Fruit fly (Drosophila melanogaster): ENCODE results near the gene Hsp27.

Hsp27 gene

DNA sequence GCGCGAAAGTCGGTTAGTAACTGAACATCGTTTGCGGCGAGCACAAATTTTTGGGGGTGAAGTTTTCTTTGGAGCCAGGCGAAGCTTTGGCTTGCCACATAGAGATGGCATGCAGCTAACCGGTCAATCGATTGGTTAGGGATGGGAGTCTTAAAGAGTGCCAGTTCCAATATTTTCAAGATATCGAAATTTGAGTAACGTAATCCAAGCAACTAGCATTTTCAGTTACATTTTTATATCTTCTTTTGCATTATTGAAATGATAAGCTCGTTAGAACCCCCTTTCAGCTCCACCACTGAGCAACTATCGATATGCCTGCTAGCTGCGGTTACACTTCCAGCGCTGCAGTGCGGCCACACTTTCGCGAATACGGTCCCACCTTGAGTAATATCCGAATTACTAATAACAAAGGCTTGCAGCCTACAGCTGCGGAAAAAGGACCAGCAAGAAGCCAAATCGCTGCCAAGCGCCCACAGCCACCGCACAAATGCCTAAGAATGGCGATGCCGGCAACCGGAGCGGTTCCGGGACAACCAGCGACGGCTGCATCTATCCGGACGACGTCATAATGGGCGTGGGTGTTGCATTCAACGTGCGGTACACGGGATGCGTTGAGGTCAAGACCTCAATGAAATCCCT is 42.9 kb downstream of the Hsp27 start, which contains the start of the genes Atat and Shc:
Atat (minus strand) TSS at position 103 of the 639 bp plus-strand sequence.
Shc (plus strand) TSS at position 355 of the 639 bp plus-strand sequence.
- TF ChIP-seq CG13775 (GFP tag; optimal IDR thresholded peaks at IDR 0.05) (peak; percentile 99), p53 (GFP tag; optimal IDR thresholded peaks at IDR 0.05) (peak; percentile 99), emc (GFP tag; optimal IDR thresholded peaks at IDR 0.05) (peak; percentile 99), Dad (GFP tag; optimal IDR thresholded peaks at IDR 0.05) (peak; percentile 99), MESR4 (GFP tag; optimal IDR thresholded peaks at IDR 0.05) (peak; percentile 69), Bgb (GFP tag; IDR thresholded peaks at IDR 0.05; ENCODE audit: partially characterized antibody) (peak; percentile 89), da (GFP tag; optimal IDR thresholded peaks at IDR 0.05) (peak; percentile 99), so (GFP tag; IDR thresholded peaks at IDR 0.05) (peak; percentile 98), D19B (GFP tag; optimal IDR thresholded peaks at IDR 0.05) (peak; percentile 97), Neu2 (GFP tag; optimal IDR thresholded peaks at IDR 0.05; ENCODE audit: borderline replicate concordance) (peak; percentile 97), CkIIα-i1 (GFP tag; IDR thresholded peaks at IDR 0.05) (peak; percentile 97), CG10431 (GFP tag; optimal IDR thresholded peaks at IDR 0.05) (peak; percentile 86), hbn (GFP tag; IDR thresholded peaks at IDR 0.05; ENCODE audit: partially characterized antibody) (peak; percentile 83), row (GFP tag; IDR thresholded peaks at IDR 0.05) (peak; percentile 100), Ssrp (tag; optimal IDR thresholded peaks at IDR 0.05) (peak; percentile 99), CG43689 (GFP tag; IDR thresholded peaks at IDR 0.05) (peak; percentile 98), chinmo (GFP tag; IDR thresholded peaks at IDR 0.05; ENCODE audit: partially characterized antibody) (peak; percentile 53; the same call in 2 of the 4 replicates), NK7.1 (GFP tag; optimal IDR thresholded peaks at IDR 0.05) (peak; percentile 98), CG10209 (GFP tag; optimal IDR thresholded peaks at IDR 0.05) (peak; percentile 99), sr (GFP tag; IDR thresholded peaks at IDR 0.05) (peak; percentile 95), ara (GFP tag; IDR thresholded peaks at IDR 0.05) (peak; percentile 99), Xbp1 (GFP tag; optimal IDR thresholded peaks at IDR 0.05) (peak; percentile 100), Fer2 (tag; optimal IDR thresholded peaks at IDR 0.05) (peak; percentile 99), CG7745 (tag; optimal IDR thresholded peaks at IDR 0.05) (peak; percentile 47), kni (GFP tag; optimal IDR thresholded peaks at IDR 0.05) (peak; percentile 85), Fer1 (GFP tag; optimal IDR thresholded peaks at IDR 0.05) (peak; percentile 98), vfl (GFP tag; optimal IDR thresholded peaks at IDR 0.05) (peak; percentile 99), CG4707 (GFP tag; optimal IDR thresholded peaks at IDR 0.05) (peak; percentile 81), psq (GFP tag; optimal IDR thresholded peaks at IDR 0.05) (peak; percentile 95), CG3407 (GFP tag; optimal IDR thresholded peaks at IDR 0.05) (peak; percentile 92), Hmx (GFP tag; optimal IDR thresholded peaks at IDR 0.05) (peak; percentile 97), Usf (GFP tag; optimal IDR thresholded peaks at IDR 0.05) (peak; percentile 99), CG2875 (GFP tag; optimal IDR thresholded peaks at IDR 0.05) (peak; percentile 95), CG17359 (tag; optimal IDR thresholded peaks at IDR 0.05) (peak; percentile 98), ems (GFP tag; optimal IDR thresholded peaks at IDR 0.05) (peak; percentile 99), CG10654 (GFP tag; optimal IDR thresholded peaks at IDR 0.05) (peak; percentile 99), ssp (GFP tag; IDR thresholded peaks at IDR 0.05) (peak; percentile 97), CG6791 (GFP tag; IDR thresholded peaks at IDR 0.05; ENCODE audit: partially characterized antibody) (peak; percentile 85), Poxn (GFP tag; IDR thresholded peaks at IDR 0.05) (peak; percentile 99), Gsc (GFP tag; IDR thresholded peaks at IDR 0.05) (peak; percentile 99), CG7271 (tag; optimal IDR thresholded peaks at IDR 0.05) (peak; percentile 96), CG18764 (GFP tag; optimal IDR thresholded peaks at IDR 0.05) (peak; percentile 99), chn (GFP tag; optimal IDR thresholded peaks at IDR 0.05) (peak; percentile 100), amos (GFP tag; IDR thresholded peaks at IDR 0.05; ENCODE audit: partially characterized antibody) (peak; percentile 88), eyg (GFP tag; optimal IDR thresholded peaks at IDR 0.05) (peak; percentile 99), ab (GFP tag; optimal IDR thresholded peaks at IDR 0.05) (peak; percentile 99), cad (GFP tag; optimal IDR thresholded peaks at IDR 0.05) (no peak), Doc2 (GFP tag; IDR thresholded peaks at IDR 0.05) (peak; percentile 98), Dek (tag; optimal IDR thresholded peaks at IDR 0.05) (peak; percentile 99), mam (GFP tag; optimal IDR thresholded peaks at IDR 0.05) (peak; percentile 100)
